Worm (Caenorhabditis elegans) whole organism, young adult: ENCODE results near the gene prdx-2.

Experiments used
- B0035.1 ChIP-seq: sonication (generic microtip); optimal IDR thresholded peaks from 2 replicates; lab custom pipeline; 2016; ENCODE audit warnings: missing genetic modification characterization, mild to moderate bottlenecking, missing compliant biosample characterization, missing genotype, missing genetic modification reagents
- B0336.3 ChIP-seq: fragments of 200-800 bp; sonication (Bioruptor generic); IDR thresholded peaks from 2 replicates; pipeline ENCODE4 v1.3.6; 2022; ENCODE audit warnings: missing genetic modification characterization, missing compliant biosample characterization
- C06A6.2 ChIP-seq: fragments of 200-800 bp; sonication (Bioruptor generic); conservative IDR thresholded peaks from 2 replicates; pipeline ENCODE4 v1.3.6; 2022; ENCODE audit warnings: missing genetic modification characterization, missing compliant biosample characterization
- F22D6.2 ChIP-seq: sonication (generic microtip); optimal IDR thresholded peaks from 2 replicates; lab custom pipeline; 2016; ENCODE audit warnings: mild to moderate bottlenecking, missing genetic modification characterization, missing compliant biosample characterization
- K12H6.12 ChIP-seq: fragments of 200-800 bp; sonication (Bioruptor generic); optimal IDR thresholded peaks from 2 replicates; lab custom pipeline; 2018; ENCODE audit warnings: mild to moderate bottlenecking, missing genetic modification characterization, missing compliant biosample characterization
- T07F8.4 ChIP-seq: sonication (generic microtip); optimal IDR thresholded peaks from 2 replicates; lab custom pipeline; 2016; ENCODE audit warnings: mild to moderate bottlenecking, missing genetic modification characterization, moderate library complexity, missing compliant biosample characterization
- Y53F4B.3 ChIP-seq: fragments of 200-800 bp; sonication (Bioruptor generic); IDR thresholded peaks from 2 replicates; pipeline ENCODE4 v1.3.6; 2022; ENCODE audit warnings: missing genetic modification reagents, missing genetic modification characterization, missing compliant biosample characterization
- Y67H2A.10 ChIP-seq: fragments of 200-800 bp; sonication (Bioruptor generic); conservative IDR thresholded peaks from 2 replicates; pipeline ENCODE4 v1.3.6; 2022; ENCODE audit warnings: missing genetic modification reagents, missing genetic modification characterization, missing compliant biosample characterization
- aptf-3 ChIP-seq: fragments of 200-800 bp; sonication (Bioruptor generic); IDR thresholded peaks from 2 replicates; pipeline ENCODE4 v1.3.6; 2022; ENCODE audit warnings: missing genetic modification characterization, missing compliant biosample characterization
- athp-1 ChIP-seq: sonication (generic microtip); optimal IDR thresholded peaks from 2 replicates; lab custom pipeline; 2017; ENCODE audit warnings: mild to moderate bottlenecking, missing genetic modification characterization, missing compliant biosample characterization
- attf-3 ChIP-seq: fragments of 200-800 bp; sonication (Bioruptor generic); conservative IDR thresholded peaks from 2 replicates; pipeline ENCODE4 v1.3.6; 2022; ENCODE audit warnings: missing genetic modification reagents, missing genetic modification characterization, missing compliant biosample characterization
- attf-6 ChIP-seq: fragments of 200-800 bp; sonication (Bioruptor generic); IDR thresholded peaks from 2 replicates; pipeline ENCODE4 v1.3.6; 2022; ENCODE audit warnings: missing genetic modification reagents, missing genetic modification characterization, missing compliant biosample characterization
- bed-2 ChIP-seq: fragments of 200-800 bp; sonication (Bioruptor generic); IDR thresholded peaks from 2 replicates; pipeline ENCODE4 v1.3.6; 2022; ENCODE audit warnings: missing genetic modification reagents, missing genetic modification characterization, missing compliant biosample characterization
- cebp-2 ChIP-seq: fragments of 200-800 bp; sonication (Bioruptor generic); IDR thresholded peaks from 2 replicates; pipeline ENCODE4 v1.3.6; 2022; ENCODE audit warnings: missing genetic modification characterization, missing compliant biosample characterization
- ceh-100 ChIP-seq: fragments of 200-800 bp; sonication (Bioruptor generic); IDR thresholded peaks from 2 replicates; pipeline ENCODE4 v1.3.6; 2022; ENCODE audit warnings: missing genetic modification reagents, missing genetic modification characterization, missing compliant biosample characterization
- ceh-40 ChIP-seq: fragments of 200-800 bp; sonication (Bioruptor generic); IDR thresholded peaks from 2 replicates; pipeline ENCODE4 v1.3.6; 2022; ENCODE audit warnings: missing genetic modification characterization, missing compliant biosample characterization
- die-1 ChIP-seq: sonication (generic microtip); optimal IDR thresholded peaks from 2 replicates; lab custom pipeline; 2016; ENCODE audit warnings: missing genotype, mild to moderate bottlenecking, missing genetic modification characterization, missing compliant biosample characterization
- egl-44 ChIP-seq: fragments of 200-800 bp; sonication (Bioruptor generic); IDR thresholded peaks from 2 replicates; pipeline ENCODE4 v1.3.6; 2022; ENCODE audit warnings: missing genetic modification reagents, missing genetic modification characterization, missing compliant biosample characterization
- egrh-3 ChIP-seq: fragments of 200-800 bp; sonication (Bioruptor generic); IDR thresholded peaks from 2 replicates; pipeline ENCODE4 v1.3.6; 2022; ENCODE audit warnings: missing genetic modification reagents, missing genetic modification characterization, missing compliant biosample characterization
- hlh-12 ChIP-seq: sonication (generic microtip); optimal IDR thresholded peaks from 2 replicates; lab custom pipeline; 2016; ENCODE audit warnings: missing genetic modification characterization, missing compliant biosample characterization
- hlh-26 ChIP-seq: fragments of 200-800 bp; sonication (Bioruptor generic); conservative IDR thresholded peaks from 2 replicates; pipeline ENCODE4 v1.3.6; 2022; ENCODE audit warnings: missing genetic modification reagents, missing genetic modification characterization, missing compliant biosample characterization
- hmg-1.2 ChIP-seq: fragments of 200-800 bp; sonication (Bioruptor generic); IDR thresholded peaks from 2 replicates; pipeline ENCODE4 v1.3.6; 2022; ENCODE audit warnings: missing genetic modification reagents, missing genetic modification characterization, missing compliant biosample characterization
- hmg-20 ChIP-seq: fragments of 200-800 bp; sonication (Bioruptor generic); IDR thresholded peaks from 2 replicates; pipeline ENCODE4 v1.3.6; 2022; ENCODE audit warnings: missing genetic modification reagents, missing genetic modification characterization, missing compliant biosample characterization
- hrde-1 ChIP-seq: sonication (generic microtip); optimal IDR thresholded peaks from 2 replicates; lab custom pipeline; 2016; ENCODE audit warnings: missing genetic modification characterization, mild to moderate bottlenecking, missing compliant biosample characterization, moderate library complexity, missing genotype, missing genetic modification reagents, borderline replicate concordance
- let-607 ChIP-seq, 2 experiments: fragments of 200-800 bp in 1 of 2; sonication (Bioruptor generic) in 1 of 2; sonication (generic microtip) in 1 of 2; optimal IDR thresholded peaks; 2 replicates each; lab custom pipeline; 2016 to 2018; ENCODE audit warnings: mild to moderate bottlenecking in 2 of 2, missing compliant biosample characterization in 2 of 2, missing genetic modification characterization in 2 of 2, moderate library complexity in 2 of 2, missing genotype in 1 of 2
- lin-26 ChIP-seq: fragments of 200-800 bp; sonication (Bioruptor generic); IDR thresholded peaks from 2 replicates; pipeline ENCODE4 v1.3.6; 2022; ENCODE audit warnings: missing genetic modification reagents, missing genetic modification characterization, missing compliant biosample characterization
- lin-35 ChIP-seq, 3 experiments: fragments of 150-350 bp in 2 of 3; sonication (generic microtip) in 1 of 3; optimal IDR thresholded peaks; 2 replicates each; lab custom pipeline; 2014 to 2018; ENCODE audit warnings: missing biosample characterization in 3 of 3, missing genetic modification characterization in 3 of 3, missing genetic modification reagents in 3 of 3
- madf-3 ChIP-seq: fragments of 200-800 bp; sonication (Bioruptor generic); IDR thresholded peaks from 2 replicates; pipeline ENCODE4 v1.3.6; 2022; ENCODE audit warnings: missing genetic modification reagents, missing genetic modification characterization, missing compliant biosample characterization
- mcd-1 ChIP-seq: fragments of 200-800 bp; sonication (Bioruptor generic); IDR thresholded peaks from 2 replicates; pipeline ENCODE4 v1.3.6; 2022; ENCODE audit warnings: missing genetic modification reagents, missing genetic modification characterization, missing compliant biosample characterization
- mxl-1 ChIP-seq: sonication (generic microtip); optimal IDR thresholded peaks from 2 replicates; lab custom pipeline; 2016; ENCODE audit warnings: missing genetic modification characterization, missing compliant biosample characterization
- nfya-2 ChIP-seq: fragments of 200-800 bp; sonication (Bioruptor generic); IDR thresholded peaks from 2 replicates; pipeline ENCODE4 v1.3.6; 2022; ENCODE audit warnings: missing genetic modification reagents, missing genetic modification characterization, missing compliant biosample characterization
- nhr-120 ChIP-seq: fragments of 200-800 bp; sonication (Bioruptor generic); IDR thresholded peaks from 2 replicates; pipeline ENCODE4 v1.3.6; 2022; ENCODE audit warnings: missing genetic modification characterization, missing compliant biosample characterization
- pbrm-1 ChIP-seq: fragments of 200-800 bp; sonication (Bioruptor generic); IDR thresholded peaks from 2 replicates; pipeline ENCODE4 v1.3.6; 2022; ENCODE audit warnings: missing genetic modification reagents, missing genetic modification characterization, missing compliant biosample characterization
- snpc-1.3 ChIP-seq: sonication (generic microtip); optimal IDR thresholded peaks from 2 replicates; lab custom pipeline; 2017; ENCODE audit warnings: missing genetic modification characterization, mild to moderate bottlenecking, missing compliant biosample characterization, antibody characterized with exemption, moderate library complexity, missing genotype, missing genetic modification reagents; ENCODE audit not compliant: insufficient read depth
- tbp1 ChIP-seq: fragments of 200-800 bp; sonication (Bioruptor generic); optimal IDR thresholded peaks from 2 replicates; lab custom pipeline; 2018; ENCODE audit warnings: mild to moderate bottlenecking, missing genetic modification characterization, missing compliant biosample characterization
- unc-130 ChIP-seq: sonication (generic microtip); optimal IDR thresholded peaks from 2 replicates; lab custom pipeline; 2016; ENCODE audit warnings: missing genetic modification reagents, missing genetic modification characterization, missing compliant biosample characterization
- ztf-25 ChIP-seq: fragments of 200-800 bp; sonication (Bioruptor generic); IDR thresholded peaks from 2 replicates; pipeline ENCODE4 v1.3.6; 2022; ENCODE audit warnings: missing genetic modification reagents, missing genetic modification characterization, missing compliant biosample characterization
- ztf-6 ChIP-seq: fragments of 200-800 bp; sonication (Bioruptor generic); IDR thresholded peaks from 2 replicates; pipeline ENCODE4 v1.3.6; 2022; ENCODE audit warnings: missing genetic modification reagents, missing genetic modification characterization, missing compliant biosample characterization

prdx-2 gene

DNA sequence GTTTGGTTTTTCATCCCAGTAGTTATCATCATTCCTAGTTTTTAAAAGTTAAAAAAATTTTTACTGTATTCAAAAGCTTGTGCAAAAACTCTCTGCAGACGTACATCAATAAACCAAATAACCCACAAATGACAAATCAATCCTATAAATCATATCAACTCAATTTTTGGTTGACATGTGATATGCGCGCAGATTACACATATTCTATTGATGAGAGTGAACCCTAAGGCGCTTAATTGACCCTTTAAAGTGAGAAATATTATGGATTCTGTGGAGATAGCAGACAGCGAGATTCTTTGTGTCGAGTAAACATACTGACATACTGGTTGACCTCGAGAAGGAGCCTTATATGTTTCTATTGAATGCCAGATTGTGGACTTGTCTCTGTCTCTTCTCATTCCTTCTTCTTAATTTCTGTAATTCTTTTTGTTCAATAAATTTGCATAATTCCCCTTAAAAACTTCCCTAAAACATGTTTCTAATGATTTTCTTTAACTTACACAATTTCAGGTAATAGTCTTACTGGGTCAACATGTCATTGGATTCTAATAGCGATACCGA lies 38.3 kb downstream of the prdx-2 start, which contains the start of gene EEED8.2:
Gene EEED8.2, plus strand, starts transcription at position 511 of the 561 bp plus-strand sequence.
- TF ChIP-seq die-1 (tag; lab: Kevin White, UChicago), result no peak
- TF ChIP-seq attf-3 (GFP tag; lab: Robert Waterston, UW), result no peak
- no peak for TF ChIP-seq C06A6.2 (GFP tag; lab: Robert Waterston, UW)
- TF ChIP-seq hrde-1 (tag; lab: Kevin White, UChicago), result no peak
- no peak for TF ChIP-seq snpc-1.3 (tag; lab: Kevin White, UChicago)
- no peak for TF ChIP-seq madf-3
- TF ChIP-seq let-607 (tag; optimal IDR thresholded peaks at IDR 0.05; lab: Kevin White, UChicago), result no peak
- TF ChIP-seq unc-130 (GFP tag; lab: Kevin White, UChicago), result no peak
- no peak for TF ChIP-seq ztf-25 (GFP tag; lab: Robert Waterston, UW)
- TF ChIP-seq nfya-2 (GFP tag; lab: Robert Waterston, UW), result no peak
- no peak for TF ChIP-seq ceh-100 (GFP tag; lab: Robert Waterston, UW)
- TF ChIP-seq F22D6.2 (tag; lab: Kevin White, UChicago), result no peak
- TF ChIP-seq cebp-2 (GFP tag; lab: Robert Waterston, UW), result no peak
- no peak for TF ChIP-seq tbp1
- no peak for TF ChIP-seq B0035.1
- no peak for TF ChIP-seq aptf-3 (GFP tag; lab: Robert Waterston, UW)
- no peak for TF ChIP-seq nhr-120 (GFP tag; lab: Robert Waterston, UW)
- no peak for TF ChIP-seq mcd-1
- TF ChIP-seq mxl-1 (tag; lab: Kevin White, UChicago), result no peak
- no peak for TF ChIP-seq pbrm-1 (GFP tag; lab: Robert Waterston, UW)
- TF ChIP-seq, all 124 proteins: peak for 0

DNA sequence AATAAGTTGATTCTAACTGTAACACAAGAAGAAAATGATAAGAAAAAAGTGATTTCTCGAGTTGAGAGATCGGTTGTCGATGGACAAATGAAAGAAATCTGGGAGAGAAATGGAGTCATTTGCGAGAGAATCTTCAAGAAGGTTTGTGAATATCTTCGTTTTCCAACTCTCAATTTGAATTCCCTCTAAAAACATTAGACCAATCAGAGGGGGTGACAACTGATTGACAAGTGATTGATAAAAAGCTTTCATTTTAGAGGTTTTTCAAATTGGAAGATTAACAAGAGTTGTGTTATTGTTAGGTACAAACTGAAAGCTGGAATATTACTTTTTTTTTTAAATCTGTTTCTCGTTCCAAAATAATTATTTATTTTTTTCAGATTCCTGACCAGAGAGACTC lies 39.9 kb downstream of the prdx-2 start:
- no peak for TF ChIP-seq T07F8.4 (tag; lab: Kevin White, UChicago)
- no peak for TF ChIP-seq K12H6.12 (tag; lab: Kevin White, UChicago)
- no peak for TF ChIP-seq hmg-1.2
- no peak for TF ChIP-seq Y67H2A.10 (GFP tag; lab: Robert Waterston, UW)
- no peak for TF ChIP-seq B0336.3 (GFP tag; lab: Robert Waterston, UW)
- TF ChIP-seq ztf-6 (GFP tag; lab: Robert Waterston, UW), result no peak
- TF ChIP-seq Y53F4B.3 (GFP tag; lab: Robert Waterston, UW), result no peak
- no peak for TF ChIP-seq lin-26
- TF ChIP-seq attf-3 (GFP tag; lab: Robert Waterston, UW), result no peak
- TF ChIP-seq athp-1 (tag; lab: Kevin White, UChicago), result no peak
- TF ChIP-seq lin-35 (GFP tag; optimal IDR thresholded peaks at IDR 0.05; lab: Kevin White, UChicago), result no peak
- TF ChIP-seq hlh-26 (GFP tag; lab: Robert Waterston, UW), result no peak
- TF ChIP-seq ceh-40 (GFP tag; lab: Robert Waterston, UW), result no peak
- no peak for TF ChIP-seq snpc-1.3 (tag; lab: Kevin White, UChicago)
- TF ChIP-seq attf-6 (GFP tag; lab: Robert Waterston, UW), result no peak
- TF ChIP-seq egl-44 (GFP tag; lab: Robert Waterston, UW), result no peak
- TF ChIP-seq hmg-20 (GFP tag; lab: Robert Waterston, UW), result no peak
- no peak for TF ChIP-seq hlh-12 (tag; lab: Kevin White, UChicago)
- no peak for TF ChIP-seq bed-2
- TF ChIP-seq egrh-3 (GFP tag; lab: Robert Waterston, UW), result no peak
- TF ChIP-seq, all 124 proteins: peak for 0
